Worm (Caenorhabditis elegans) whole organism, L4/young adult: ENCODE data around the gene fbxb-95.

Experiments used
- W03F9.2 ChIP-seq: fragments of 150-350 bp; optimal IDR thresholded peaks from 2 replicates; lab custom pipeline; 2014; ENCODE audit warnings: missing biosample characterization, missing genetic modification characterization
- dao-5 ChIP-seq: sonication (generic microtip); optimal IDR thresholded peaks from 2 replicates; lab custom pipeline; 2016; ENCODE audit warnings: missing genotype, missing genetic modification characterization, moderate library complexity, missing compliant biosample characterization
- him-1 ChIP-seq: sonication (generic microtip); optimal IDR thresholded peaks from 2 replicates; lab custom pipeline; 2016; ENCODE audit warnings: missing genotype, missing genetic modification reagents, missing genetic modification characterization, missing compliant biosample characterization

- TF ChIP-seq him-1 (tag; lab: Kevin White, UChicago) (no peak), dao-5 (tag; lab: Kevin White, UChicago) (no peak), W03F9.2 (tag; lab: Kevin White, UChicago) (no peak)
Measured at ce11 chrII:1808217-1808616, 46.0 kb upstream of the fbxb-95 start, which contains the start of gene C08F1.8.
